Fruit fly (Drosophila melanogaster): Measurements from ENCODE around the gene RpS12.

RpS12 gene

dm6 chr3L:13032085-13032914 lies 9.1 kb downstream of the RpS12 start:
- TF ChIP-seq CG6808 (GFP tag; optimal IDR thresholded peaks at IDR 0.05) (no peak), lz (GFP tag; optimal IDR thresholded peaks at IDR 0.05) (peak; percentile 18), CG3919 (GFP tag; optimal IDR thresholded peaks at IDR 0.05) (peak; percentile 21), fkh (GFP tag; optimal IDR thresholded peaks at IDR 0.05) (peak; percentile 86), svp (GFP tag) (peak; percentile 89), OdsH (GFP tag; optimal IDR thresholded peaks at IDR 0.05) (peak; percentile 25), Sox102F (GFP tag; optimal IDR thresholded peaks at IDR 0.05) (peak; percentile 39), Eip75B (GFP tag; optimal IDR thresholded peaks at IDR 0.05) (peak; percentile 6), CG3032 (tag; optimal IDR thresholded peaks at IDR 0.05) (peak; percentile 33), Hr4 (GFP tag; optimal IDR thresholded peaks at IDR 0.05) (no peak), Blimp-1 (GFP tag; optimal IDR thresholded peaks at IDR 0.05) (no peak), Met (GFP tag; optimal IDR thresholded peaks at IDR 0.05) (peak; percentile 10), ss (GFP tag; optimal IDR thresholded peaks at IDR 0.05) (peak; percentile 18 to 70), CG9139 (GFP tag; optimal IDR thresholded peaks at IDR 0.05) (no peak), Lpt (GFP tag; optimal IDR thresholded peaks at IDR 0.05) (peak; percentile 18), fd85E (GFP tag; optimal IDR thresholded peaks at IDR 0.05) (no peak), CG34406 (GFP tag; optimal IDR thresholded peaks at IDR 0.05) (peak; percentile 5), achi (GFP tag; optimal IDR thresholded peaks at IDR 0.05) (peak; percentile 31), CG11294 (GFP tag; IDR thresholded peaks at IDR 0.05) (no peak), CG7368 (GFP tag; optimal IDR thresholded peaks at IDR 0.05) (no peak), dac (GFP tag; optimal IDR thresholded peaks at IDR 0.05) (no peak), pdm3 (GFP tag; optimal IDR thresholded peaks at IDR 0.05) (peak; percentile 33), Hr39 (GFP tag; optimal IDR thresholded peaks at IDR 0.05) (peak; percentile 3), CG31627 (GFP tag; optimal IDR thresholded peaks at IDR 0.05) (peak; percentile 5), cyc (GFP tag; optimal IDR thresholded peaks at IDR 0.05) (no peak), CG10631 (GFP tag; optimal IDR thresholded peaks at IDR 0.05) (peak; percentile 42), topi (GFP tag; optimal IDR thresholded peaks at IDR 0.05) (peak; percentile 35), Ets21C (GFP tag; optimal IDR thresholded peaks at IDR 0.05) (no peak), Sox14 (GFP tag; optimal IDR thresholded peaks at IDR 0.05) (no peak), salr (GFP tag; optimal IDR thresholded peaks at IDR 0.05) (peak in 1 of 2 experiments; percentile 23), CG6792 (GFP tag; optimal IDR thresholded peaks at IDR 0.05) (peak; percentile 11), Eip78C (GFP tag) (peak; percentile 54), vri (GFP tag; optimal IDR thresholded peaks at IDR 0.05) (no peak), CG6276 (GFP tag; optimal IDR thresholded peaks at IDR 0.05) (peak; percentile 5), esn (GFP tag; optimal IDR thresholded peaks at IDR 0.05) (peak; percentile 66), fd59A (GFP tag; optimal IDR thresholded peaks at IDR 0.05) (no peak), acj6 (GFP tag; optimal IDR thresholded peaks at IDR 0.05) (peak; percentile 41), CG32006 (GFP tag; optimal IDR thresholded peaks at IDR 0.05) (peak; percentile 59)

DNA sequence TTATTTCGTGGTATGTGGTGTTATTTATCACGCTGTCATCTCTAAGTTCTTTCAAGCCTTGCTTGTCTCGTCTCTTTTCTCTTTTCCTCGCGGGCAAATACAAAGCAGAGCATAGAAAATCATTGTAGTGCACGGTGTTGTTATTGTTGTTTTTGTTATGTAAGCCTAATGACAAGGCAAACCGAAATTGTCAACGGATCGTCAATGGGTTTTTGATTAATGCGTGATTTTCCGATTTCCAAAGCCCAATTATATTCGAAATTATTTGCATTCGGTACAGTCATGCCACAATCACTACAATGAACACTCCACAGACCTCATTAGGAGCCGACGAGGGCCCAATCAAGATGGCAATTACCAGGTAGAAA lies 9.7 kb downstream of the RpS12 start:
- TF ChIP-seq CG1621 (tag; optimal IDR thresholded peaks at IDR 0.05) (no peak), CG10631 (GFP tag; optimal IDR thresholded peaks at IDR 0.05) (peak; percentile 11), fd85E (GFP tag; optimal IDR thresholded peaks at IDR 0.05) (no peak), Lpt (GFP tag; optimal IDR thresholded peaks at IDR 0.05) (no peak), lz (GFP tag; optimal IDR thresholded peaks at IDR 0.05) (no peak), Eip93F (GFP tag; optimal IDR thresholded peaks at IDR 0.05) (no peak)

Data from whole organism, prepupa.